Worm (Caenorhabditis elegans) whole organism, L4 larva: ENCODE data around the gene ncr-2.

ENCODE experiments used
- D1046.2 ChIP-seq: fragments of 200-800 bp; sonication (Bioruptor generic); IDR thresholded peaks from 2 replicates; pipeline ENCODE4 v1.3.6; 2022; ENCODE audit warnings: missing genetic modification characterization, missing compliant biosample characterization
- F10B5.3 ChIP-seq: sonication (generic microtip); optimal IDR thresholded peaks from 2 replicates; lab custom pipeline; 2016; ENCODE audit warnings: mild to moderate bottlenecking, missing genetic modification characterization, missing compliant biosample characterization
- F37D6.2 ChIP-seq: sonication (generic microtip); optimal IDR thresholded peaks from 2 replicates; lab custom pipeline; 2016; ENCODE audit warnings: mild to moderate bottlenecking, missing genetic modification characterization, missing compliant biosample characterization
- F44E2.7 ChIP-seq: fragments of 200-800 bp; sonication (Bioruptor generic); IDR thresholded peaks from 2 replicates; pipeline ENCODE4 v2.1.2; 2022; ENCODE audit warnings: missing genetic modification characterization, missing compliant biosample characterization
- T20F7.1 ChIP-seq: fragments of 200-800 bp; sonication (Bioruptor generic); optimal IDR thresholded peaks from 2 replicates; lab custom pipeline; 2018; ENCODE audit warnings: mild to moderate bottlenecking, missing genetic modification characterization, missing compliant biosample characterization
- T26A8.4 ChIP-seq: fragments of 200-800 bp; sonication (Bioruptor generic); IDR thresholded peaks from 2 replicates; pipeline ENCODE4 v1.3.6; 2022; ENCODE audit warnings: missing genetic modification characterization, missing compliant biosample characterization
- Y105C5A.15 ChIP-seq: fragments of 200-800 bp; sonication (Bioruptor generic); IDR thresholded peaks from 2 replicates; pipeline ENCODE4 v1.3.6; 2022; ENCODE audit warnings: missing genetic modification characterization, missing compliant biosample characterization
- Y5F2A.4 ChIP-seq: fragments of 200-800 bp; sonication (Bioruptor generic); optimal IDR thresholded peaks from 2 replicates; lab custom pipeline; 2018; ENCODE audit warnings: mild to moderate bottlenecking, missing genetic modification characterization, missing compliant biosample characterization
- ZK337.2 ChIP-seq: fragments of 200-800 bp; sonication (Bioruptor generic); IDR thresholded peaks from 2 replicates; pipeline ENCODE4 v1.3.6; 2022; ENCODE audit warnings: missing genetic modification reagents, missing genetic modification characterization, missing compliant biosample characterization
- ZK546.5 ChIP-seq, 2 experiments: sonication (generic microtip); optimal IDR thresholded peaks; 2 replicates each; lab custom pipeline; 2017; ENCODE audit warnings: missing biosample characterization in 2 of 2, missing genetic modification characterization in 2 of 2
- aly-2 ChIP-seq: sonication (generic microtip); optimal IDR thresholded peaks from 2 replicates; lab custom pipeline; 2018; ENCODE audit warnings: missing biosample characterization, missing genetic modification characterization
- ama-1 ChIP-seq: fragments of 150-350 bp; optimal IDR thresholded peaks from 2 replicates; lab custom pipeline; 2014; ENCODE audit warnings: inconsistent platforms, mixed read lengths
- attf-4 ChIP-seq: sonication (generic microtip); optimal IDR thresholded peaks from 3 replicates; lab custom pipeline; 2017; ENCODE audit warnings: missing biosample characterization, missing genetic modification characterization
- ceh-20 ChIP-seq: fragments of 200-800 bp; sonication (Bioruptor generic); IDR thresholded peaks from 2 replicates; pipeline ENCODE4 v1.3.6; 2022; ENCODE audit warnings: missing genetic modification reagents, missing genetic modification characterization, missing compliant biosample characterization
- ces-1 ChIP-seq: fragments of 150-350 bp; sonication (generic microtip); optimal IDR thresholded peaks from 4 replicates; lab custom pipeline; 2014; ENCODE audit warnings: missing biosample characterization, missing genetic modification reagents, missing genetic modification characterization
- ctbp-1 ChIP-seq: fragments of 200-800 bp; sonication (Bioruptor generic); IDR thresholded peaks from 2 replicates; pipeline ENCODE4 v1.3.6; 2022; ENCODE audit warnings: missing genetic modification reagents, missing genetic modification characterization, missing compliant biosample characterization
- dmd-8 ChIP-seq: fragments of 200-800 bp; sonication (Bioruptor generic); IDR thresholded peaks from 2 replicates; pipeline ENCODE4 v1.3.6; 2022; ENCODE audit warnings: missing genetic modification characterization, missing compliant biosample characterization
- dmd-9 ChIP-seq: fragments of 200-800 bp; sonication (Bioruptor generic); IDR thresholded peaks from 2 replicates; pipeline ENCODE4 v1.3.6; 2022; ENCODE audit warnings: missing genetic modification reagents, missing genetic modification characterization, missing compliant biosample characterization
- dpl-1 ChIP-seq: fragments of 150-350 bp; optimal IDR thresholded peaks from 2 replicates; lab custom pipeline; 2014; ENCODE audit warnings: missing biosample characterization, missing genetic modification reagents, missing genetic modification characterization
- duxl-1 ChIP-seq: sonication (generic microtip); optimal IDR thresholded peaks from 2 replicates; lab custom pipeline; 2016; ENCODE audit warnings: mild to moderate bottlenecking, missing genetic modification characterization, moderate library complexity, missing compliant biosample characterization; ENCODE audit not compliant: poor library complexity
- fkh-10 ChIP-seq: fragments of 150-350 bp; optimal IDR thresholded peaks from 2 replicates; lab custom pipeline; 2014; ENCODE audit warnings: missing biosample characterization, missing genetic modification reagents, missing genetic modification characterization
- fos-1 ChIP-seq: fragments of 150-350 bp; optimal IDR thresholded peaks from 2 replicates; lab custom pipeline; 2014; ENCODE audit warnings: missing biosample characterization, missing genetic modification characterization
- gei-8 ChIP-seq: fragments of 200-800 bp; sonication (Bioruptor generic); optimal IDR thresholded peaks from 2 replicates; lab custom pipeline; 2018; ENCODE audit warnings: mild to moderate bottlenecking, missing genetic modification characterization, missing compliant biosample characterization
- hmg-1.1 ChIP-seq: fragments of 200-800 bp; sonication (Bioruptor generic); IDR thresholded peaks from 2 replicates; pipeline ENCODE4 v1.3.6; 2022; ENCODE audit warnings: missing genetic modification reagents, missing genetic modification characterization, missing compliant biosample characterization
- lim-7 ChIP-seq: fragments of 200-800 bp; sonication (Bioruptor generic); IDR thresholded peaks from 2 replicates; pipeline ENCODE4 v1.3.6; 2022; ENCODE audit warnings: missing genetic modification characterization, missing compliant biosample characterization
- lin-38 ChIP-seq: fragments of 200-800 bp; sonication (Bioruptor generic); IDR thresholded peaks from 2 replicates; pipeline ENCODE4 v1.3.6; 2022; ENCODE audit warnings: missing genetic modification reagents, missing genetic modification characterization, missing compliant biosample characterization
- lir-3 ChIP-seq: sonication (generic microtip); optimal IDR thresholded peaks from 2 replicates; lab custom pipeline; 2016; ENCODE audit warnings: mild to moderate bottlenecking, missing genetic modification characterization, missing compliant biosample characterization
- lsy-2 ChIP-seq, 2 experiments: fragments of 150-350 bp in 1 of 2; sonication (generic microtip) in 1 of 2; optimal IDR thresholded peaks; 2 replicates each; lab custom pipeline; 2014 to 2017; ENCODE audit warnings: missing biosample characterization in 2 of 2, missing genetic modification characterization in 2 of 2
- madf-5 ChIP-seq, 2 experiments: fragments of 200-800 bp; sonication (Bioruptor generic); IDR thresholded peaks; 2 replicates each; pipeline ENCODE4 v1.3.6; 2022; ENCODE audit warnings: missing compliant biosample characterization in 2 of 2, missing genetic modification characterization in 2 of 2
- madf-9 ChIP-seq: fragments of 200-800 bp; sonication (Bioruptor generic); conservative IDR thresholded peaks from 2 replicates; pipeline ENCODE4 v1.3.6; 2022; ENCODE audit warnings: missing genetic modification reagents, missing genetic modification characterization, missing compliant biosample characterization
- mdl-1 ChIP-seq, 2 experiments: fragments of 150-350 bp in 1 of 2; sonication (generic microtip) in 1 of 2; optimal IDR thresholded peaks; 2 replicates each; lab custom pipeline; 2014 to 2017; ENCODE audit warnings: missing biosample characterization in 2 of 2, missing genetic modification characterization in 2 of 2
- mxl-2 ChIP-seq: fragments of 200-800 bp; sonication (Bioruptor generic); conservative IDR thresholded peaks from 2 replicates; pipeline ENCODE4 v1.3.6; 2022; ENCODE audit warnings: missing genetic modification reagents, missing genetic modification characterization, missing compliant biosample characterization
- mxl-3 ChIP-seq: fragments of 200-800 bp; sonication (Bioruptor generic); optimal IDR thresholded peaks from 2 replicates; lab custom pipeline; 2018; ENCODE audit warnings: mild to moderate bottlenecking, missing genetic modification characterization, missing compliant biosample characterization
- nhr-11 ChIP-seq: fragments of 150-350 bp; optimal IDR thresholded peaks from 2 replicates; lab custom pipeline; 2014; ENCODE audit warnings: missing biosample characterization, missing genetic modification characterization
- nhr-25 ChIP-seq: sonication (generic microtip); optimal IDR thresholded peaks from 2 replicates; lab custom pipeline; 2017; ENCODE audit warnings: missing genetic modification characterization, mild to moderate bottlenecking, missing compliant biosample characterization, antibody characterized with exemption, moderate library complexity, borderline replicate concordance; ENCODE audit not compliant: insufficient read depth
- nhr-41 ChIP-seq: fragments of 200-800 bp; sonication (Bioruptor generic); IDR thresholded peaks from 2 replicates; pipeline ENCODE4 v1.3.6; 2022; ENCODE audit warnings: missing genetic modification reagents, missing genetic modification characterization, missing compliant biosample characterization
- rbr-2 ChIP-seq: sonication (generic microtip); optimal IDR thresholded peaks from 2 replicates; lab custom pipeline; 2016; ENCODE audit warnings: missing genotype, missing genetic modification characterization, missing compliant biosample characterization
- saeg-2 ChIP-seq: fragments of 200-800 bp; sonication (Bioruptor generic); IDR thresholded peaks from 2 replicates; pipeline ENCODE4 v1.3.6; 2022; ENCODE audit warnings: missing genetic modification reagents, missing genetic modification characterization, missing compliant biosample characterization
- snpc-4 ChIP-seq: fragments of 150-350 bp; optimal IDR thresholded peaks from 2 replicates; lab custom pipeline; 2014; ENCODE audit warnings: missing biosample characterization, missing genetic modification characterization
- tag-97 ChIP-seq: fragments of 200-800 bp; sonication (Bioruptor generic); IDR thresholded peaks from 2 replicates; pipeline ENCODE4 v1.3.6; 2022; ENCODE audit warnings: missing genetic modification characterization, missing compliant biosample characterization
- tra-1 ChIP-seq: fragments of 200-800 bp; sonication (Bioruptor generic); IDR thresholded peaks from 2 replicates; pipeline ENCODE4 v1.3.6; 2022; ENCODE audit warnings: missing genetic modification reagents, missing genetic modification characterization, missing compliant biosample characterization
- unc-39 ChIP-seq: sonication (generic microtip); optimal IDR thresholded peaks from 2 replicates; lab custom pipeline; 2017; ENCODE audit warnings: missing biosample characterization, missing genetic modification characterization
- vab-7 ChIP-seq: fragments of 200-800 bp; sonication (Bioruptor generic); IDR thresholded peaks from 2 replicates; pipeline ENCODE4 v1.3.6; 2022; ENCODE audit warnings: missing genetic modification reagents, missing genetic modification characterization, missing compliant biosample characterization
- zag-1 ChIP-seq: fragments of 150-350 bp; optimal IDR thresholded peaks from 2 replicates; lab custom pipeline; 2014; ENCODE audit warnings: missing biosample characterization, missing genetic modification characterization
- zip-11 ChIP-seq: fragments of 200-800 bp; sonication (Bioruptor generic); IDR thresholded peaks from 2 replicates; pipeline ENCODE4 v1.3.6; 2022; ENCODE audit warnings: missing genetic modification characterization, missing compliant biosample characterization
- zip-2 ChIP-seq: fragments of 150-350 bp; optimal IDR thresholded peaks from 2 replicates; lab custom pipeline; 2014; ENCODE audit warnings: missing biosample characterization, missing genetic modification characterization
- ztf-7 ChIP-seq: fragments of 150-350 bp; optimal IDR thresholded peaks from 2 replicates; lab custom pipeline; 2014; ENCODE audit warnings: missing biosample characterization, missing genetic modification characterization

The ncr-2 gene

ce11 chrIII:8224769-8225168, 33.4 kb upstream of the ncr-2 start, which contains the start of gene mob-4:
mob-4 (plus strand) TSS chrIII:8225097.
- TF ChIP-seq mdl-1 (tag; optimal IDR thresholded peaks at IDR 0.05; lab: Kevin White, UChicago) (no peak), lsy-2 (tag; optimal IDR thresholded peaks at IDR 0.05; lab: Kevin White, UChicago) (peak in 1 of 2 experiments; percentile 9), lir-3 (tag; lab: Kevin White, UChicago) (no peak), zip-2 (no peak), lim-7 (GFP tag; lab: Robert Waterston, UW) (no peak), dmd-8 (GFP tag; lab: Robert Waterston, UW) (no peak), T20F7.1 (peak; percentile 92), dpl-1 (GFP tag; lab: Kevin White, UChicago) (peak; percentile 4)

ce11 chrIII:8226178-8226577, 32.0 kb upstream of the ncr-2 start, which contains the start of gene rfs-1:
rfs-1 (plus strand) TSS chrIII:8226478.
- TF ChIP-seq tra-1 (GFP tag; lab: Robert Waterston, UW) = no peak
- no peak for TF ChIP-seq attf-4
- TF ChIP-seq ces-1 = no peak
- no peak for TF ChIP-seq F37D6.2 (tag; lab: Kevin White, UChicago)
- TF ChIP-seq mxl-2 = no peak
- TF ChIP-seq nhr-41 (GFP tag; lab: Robert Waterston, UW) = no peak
- TF ChIP-seq ama-1 (lab: Kevin White, UChicago) = no peak
- TF ChIP-seq ctbp-1 (GFP tag; lab: Robert Waterston, UW) = no peak
- TF ChIP-seq mdl-1 (tag; optimal IDR thresholded peaks at IDR 0.05; lab: Kevin White, UChicago) = no peak
- TF ChIP-seq vab-7 (GFP tag; lab: Robert Waterston, UW) = no peak
- TF ChIP-seq zip-11 = no peak
- TF ChIP-seq Y5F2A.4 (GFP tag; lab: Kevin White, UChicago) = no peak
- no peak for TF ChIP-seq F44E2.7

ce11 chrIII:8227511-8227910, 30.6 kb upstream of the ncr-2 start, which contains the start of gene fbxl-1:
fbxl-1 (plus strand) TSS chrIII:8227830.
- TF ChIP-seq lim-7 (GFP tag; lab: Robert Waterston, UW) (no peak), ZK546.5 (tag; optimal IDR thresholded peaks at IDR 0.05; lab: Kevin White, UChicago) (peak in 1 of 2 experiments; percentile 39), madf-5 (GFP tag; IDR thresholded peaks at IDR 0.05; lab: Robert Waterston, UW) (no peak), ztf-7 (peak; percentile 30), F10B5.3 (tag; lab: Kevin White, UChicago) (no peak), dmd-9 (no peak), ceh-20 (GFP tag; lab: Robert Waterston, UW) (peak; percentile 80), dpl-1 (GFP tag; lab: Kevin White, UChicago) (peak; percentile 16), zag-1 (no peak), Y105C5A.15 (no peak), ces-1 (no peak), fkh-10 (peak; percentile 28), nhr-11 (tag; lab: Kevin White, UChicago) (peak; percentile 91), snpc-4 (tag; lab: Kevin White, UChicago) (no peak), lsy-2 (tag; optimal IDR thresholded peaks at IDR 0.05; lab: Kevin White, UChicago) (peak; percentile 80 to 82), fos-1 (no peak), duxl-1 (tag; lab: Kevin White, UChicago) (peak; percentile 6), F37D6.2 (tag; lab: Kevin White, UChicago) (peak; percentile 73), mxl-3 (peak; percentile 86), D1046.2 (GFP tag; lab: Robert Waterston, UW) (no peak), aly-2 (tag; lab: Kevin White, UChicago) (peak; percentile 28), saeg-2 (GFP tag; lab: Robert Waterston, UW) (no peak), nhr-25 (tag; lab: Kevin White, UChicago) (no peak), lin-38 (GFP tag; lab: Robert Waterston, UW) (peak; percentile 59), hmg-1.1 (GFP tag; lab: Robert Waterston, UW) (peak; percentile 93), ZK337.2 (GFP tag; lab: Robert Waterston, UW) (no peak), T20F7.1 (peak; percentile 86), rbr-2 (tag; lab: Kevin White, UChicago) (peak; percentile 87), madf-9 (GFP tag; lab: Robert Waterston, UW) (peak; percentile 57; the same call in 1 of the 2 replicates), unc-39 (tag; lab: Kevin White, UChicago) (no peak), tag-97 (no peak), ama-1 (lab: Kevin White, UChicago) (no peak), T26A8.4 (GFP tag; lab: Robert Waterston, UW) (peak; percentile 60; the same call in 1 of the 2 replicates), gei-8 (GFP tag; lab: Kevin White, UChicago) (peak; percentile 5)
